Fruit fly (Drosophila melanogaster) whole organism, adult: Measurements from ENCODE around the gene CG18661.

Experiments used
- CG11617 ChIP-seq: fragments of 200-800 bp; sonication (Bioruptor generic); optimal IDR thresholded peaks from 2 replicates; lab custom pipeline; 2017; ENCODE audit warnings: mild to moderate bottlenecking, missing biosample characterization, missing genetic modification reagents, missing genetic modification characterization
- CG12768 ChIP-seq: fragments of 200-800 bp; sonication (Bioruptor generic); optimal IDR thresholded peaks from 2 replicates; lab custom pipeline; 2017; ENCODE audit warnings: missing biosample characterization, missing genetic modification characterization, mild to moderate bottlenecking, moderate library complexity, missing genetic modification reagents
- CG14711 ChIP-seq: fragments of 200-800 bp; sonication (Bioruptor generic); optimal IDR thresholded peaks from 2 replicates; lab custom pipeline; 2018; ENCODE audit warnings: missing biosample characterization, mild to moderate bottlenecking, missing genetic modification characterization, moderate library complexity
- CG1620 ChIP-seq: fragments of 200-800 bp; sonication (Bioruptor generic); optimal IDR thresholded peaks from 2 replicates; lab custom pipeline; 2016; ENCODE audit warnings: missing biosample characterization, missing genetic modification characterization
- CG33017 ChIP-seq: fragments of 200-800 bp; sonication (Bioruptor generic); optimal IDR thresholded peaks from 2 replicates; lab custom pipeline; 2018; ENCODE audit warnings: missing biosample characterization, mild to moderate bottlenecking, missing genetic modification characterization, moderate library complexity
- CG5204 ChIP-seq: fragments of 200-800 bp; sonication (Bioruptor generic); optimal IDR thresholded peaks from 2 replicates; lab custom pipeline; 2016; ENCODE audit warnings: missing biosample characterization, missing genetic modification characterization
- CG7045 ChIP-seq: fragments of 200-800 bp; sonication (Bioruptor generic); optimal IDR thresholded peaks from 2 replicates; lab custom pipeline; 2017; ENCODE audit warnings: missing biosample characterization, mild to moderate bottlenecking, missing genetic modification characterization
- CG7101 ChIP-seq: fragments of 200-800 bp; sonication (Bioruptor generic); optimal IDR thresholded peaks from 2 replicates; lab custom pipeline; 2018; ENCODE audit warnings: missing biosample characterization, mild to moderate bottlenecking, missing genetic modification characterization, moderate library complexity
- Clk ChIP-seq: fragments of 200-800 bp; sonication (Bioruptor generic); optimal IDR thresholded peaks from 2 replicates; lab custom pipeline; 2017; ENCODE audit warnings: missing biosample characterization, missing genetic modification characterization
- Crg-1 ChIP-seq: fragments of 200-800 bp; sonication (Bioruptor generic); optimal IDR thresholded peaks from 2 replicates; lab custom pipeline; 2016; ENCODE audit warnings: missing biosample characterization, missing genetic modification characterization
- Hr96 ChIP-seq: fragments of 200-800 bp; sonication (Bioruptor generic); optimal IDR thresholded peaks from 2 replicates; lab custom pipeline; 2016; ENCODE audit warnings: missing biosample characterization, missing genetic modification characterization
- Mnt ChIP-seq: fragments of 200-800 bp; sonication (Bioruptor generic); optimal IDR thresholded peaks from 2 replicates; lab custom pipeline; 2016; ENCODE audit warnings: missing biosample characterization, mild to moderate bottlenecking, missing genetic modification characterization
- bab1 ChIP-seq: fragments of 200-800 bp; sonication (Bioruptor generic); optimal IDR thresholded peaks from 3 replicates; lab custom pipeline; 2019; ENCODE audit warnings: missing biosample characterization, mild to moderate bottlenecking, missing genetic modification characterization, moderate library complexity
- cic ChIP-seq: fragments of 200-800 bp; sonication (Bioruptor generic); optimal IDR thresholded peaks from 2 replicates; lab custom pipeline; 2017; ENCODE audit warnings: missing biosample characterization, mild to moderate bottlenecking, missing genetic modification characterization, moderate library complexity
- cnc ChIP-seq, 2 experiments: fragments of >200 bp; optimal IDR thresholded peaks; 2 replicates each; lab custom pipeline; 2017
- kay ChIP-seq: fragments of 200-800 bp; sonication (Bioruptor generic); peaks from one replicate; lab custom pipeline; 2016; ENCODE audit warnings: missing biosample characterization, missing genetic modification characterization, borderline replicate concordance
- ovo ChIP-seq: fragments of 200-800 bp; sonication (Bioruptor generic); optimal IDR thresholded peaks from 2 replicates; lab custom pipeline; 2016; ENCODE audit warnings: missing biosample characterization, missing genetic modification characterization
- pad ChIP-seq: fragments of 200-800 bp; sonication (Bioruptor generic); optimal IDR thresholded peaks from 3 replicates; lab custom pipeline; 2017; ENCODE audit warnings: missing biosample characterization, missing genetic modification characterization, mild to moderate bottlenecking, moderate library complexity, missing genetic modification reagents
- tj ChIP-seq: fragments of 200-800 bp; sonication (Bioruptor generic); optimal IDR thresholded peaks from 3 replicates; lab custom pipeline; 2017; ENCODE audit warnings: missing biosample characterization, mild to moderate bottlenecking, missing genetic modification characterization, moderate library complexity
- toe ChIP-seq: fragments of 200-800 bp; sonication (Bioruptor generic); optimal IDR thresholded peaks from 2 replicates; lab custom pipeline; 2016; ENCODE audit warnings: missing biosample characterization, missing genetic modification characterization

Gene CG18661

DNA sequence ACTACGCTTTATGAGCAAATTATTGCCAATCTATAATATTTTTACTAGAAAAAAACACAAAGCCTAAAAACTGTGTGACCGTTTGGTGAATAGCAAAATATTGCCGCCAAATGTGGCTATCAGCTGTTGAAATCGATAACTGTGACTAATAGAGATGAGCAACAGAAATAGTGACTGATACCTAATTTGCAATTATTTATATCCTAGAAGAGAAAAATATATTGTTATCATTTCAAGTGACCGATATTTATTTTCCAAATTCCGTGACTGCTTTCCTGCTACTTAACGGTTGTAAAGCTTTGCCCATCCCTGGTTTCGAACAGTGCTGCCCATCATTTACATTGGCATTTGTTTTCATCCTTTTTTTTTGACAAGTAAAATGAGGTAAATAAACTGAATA lies at the start of gene CG18661, which contains the start of gene alien:
CG18661 (plus strand) TSS at position 321 of the 400 bp plus-strand sequence.
alien (minus strand) TSS at position 95 of the 400 bp plus-strand sequence.
- TF ChIP-seq CG12768 (GFP tag; lab: Kevin White, UChicago), result peak; percentile 68
- peak; percentile 92 for TF ChIP-seq Clk (GFP tag; lab: Kevin White, UChicago)
- no peak for TF ChIP-seq cnc (optimal IDR thresholded peaks at IDR 0.05; lab: Kevin White, UChicago)
- peak; percentile 55 for TF ChIP-seq Mnt (GFP tag; lab: Kevin White, UChicago)
- peak; percentile 74 for TF ChIP-seq CG7101 (tag; lab: Kevin White, UChicago)
- TF ChIP-seq kay (GFP tag; lab: Kevin White, UChicago), result peak; percentile 98
- TF ChIP-seq ovo, result peak; percentile 28
- TF ChIP-seq Crg-1 (GFP tag; lab: Kevin White, UChicago), result peak; percentile 59
- TF ChIP-seq CG5204, result peak; percentile 88
- peak; percentile 51 for TF ChIP-seq pad
- TF ChIP-seq Hr96 (GFP tag; lab: Kevin White, UChicago), result peak; percentile 84
- peak; percentile 29 for TF ChIP-seq cic (GFP tag; lab: Kevin White, UChicago)
- TF ChIP-seq CG11617, result peak; percentile 56
- TF ChIP-seq CG1620, result peak; percentile 76
- peak; percentile 89 for TF ChIP-seq toe (GFP tag; lab: Kevin White, UChicago)
- TF ChIP-seq CG7045, result peak; percentile 80
- peak; percentile 71 for TF ChIP-seq bab1 (GFP tag; lab: Kevin White, UChicago)
- TF ChIP-seq tj (GFP tag; lab: Kevin White, UChicago), result peak; percentile 36
- peak; percentile 31 for TF ChIP-seq CG33017
- peak; percentile 74 for TF ChIP-seq CG14711 (tag; lab: Kevin White, UChicago)

- TF ChIP-seq kay (GFP tag; lab: Kevin White, UChicago), result peak; percentile 8
- TF ChIP-seq Crg-1 (GFP tag; lab: Kevin White, UChicago), result no peak
Observed at dm6 chr2L:8947989-8948388, 49.4 kb upstream of the CG18661 start.

- TF ChIP-seq CG7101 (tag; lab: Kevin White, UChicago), result no peak
- TF ChIP-seq cic (GFP tag; lab: Kevin White, UChicago), result no peak
- TF ChIP-seq kay (GFP tag; lab: Kevin White, UChicago), result no peak
- no peak for TF ChIP-seq CG5204
- TF ChIP-seq CG11617, result no peak
- no peak for TF ChIP-seq cnc (optimal IDR thresholded peaks at IDR 0.05; lab: Kevin White, UChicago)
Observed at dm6 chr2L:8948650-8949049, 48.8 kb upstream of the CG18661 start.

dm6 chr2L:8949919-8950722 lies 47.3 kb upstream of the CG18661 start:
- TF ChIP-seq CG14711 (tag; lab: Kevin White, UChicago), result no peak
- no peak for TF ChIP-seq bab1 (GFP tag; lab: Kevin White, UChicago)
- no peak for TF ChIP-seq Crg-1 (GFP tag; lab: Kevin White, UChicago)
- TF ChIP-seq Clk (GFP tag; lab: Kevin White, UChicago), result no peak
- peak; percentile 77 for TF ChIP-seq pad
- TF ChIP-seq kay (GFP tag; lab: Kevin White, UChicago), result no peak
- TF ChIP-seq CG5204, result no peak
- peak; percentile 66 for TF ChIP-seq ovo
- peak; percentile 77 for TF ChIP-seq cic (GFP tag; lab: Kevin White, UChicago)
- TF ChIP-seq toe (GFP tag; lab: Kevin White, UChicago), result no peak
- TF ChIP-seq CG7101 (tag; lab: Kevin White, UChicago), result no peak
- TF ChIP-seq CG11617, result peak; percentile 6
- no peak for TF ChIP-seq CG33017
- peak; percentile 60 for TF ChIP-seq Mnt (GFP tag; lab: Kevin White, UChicago)
- no peak for TF ChIP-seq Hr96 (GFP tag; lab: Kevin White, UChicago)
- peak; percentile 22 for TF ChIP-seq CG12768 (GFP tag; lab: Kevin White, UChicago)
- no peak for TF ChIP-seq cnc (optimal IDR thresholded peaks at IDR 0.05; lab: Kevin White, UChicago)

DNA sequence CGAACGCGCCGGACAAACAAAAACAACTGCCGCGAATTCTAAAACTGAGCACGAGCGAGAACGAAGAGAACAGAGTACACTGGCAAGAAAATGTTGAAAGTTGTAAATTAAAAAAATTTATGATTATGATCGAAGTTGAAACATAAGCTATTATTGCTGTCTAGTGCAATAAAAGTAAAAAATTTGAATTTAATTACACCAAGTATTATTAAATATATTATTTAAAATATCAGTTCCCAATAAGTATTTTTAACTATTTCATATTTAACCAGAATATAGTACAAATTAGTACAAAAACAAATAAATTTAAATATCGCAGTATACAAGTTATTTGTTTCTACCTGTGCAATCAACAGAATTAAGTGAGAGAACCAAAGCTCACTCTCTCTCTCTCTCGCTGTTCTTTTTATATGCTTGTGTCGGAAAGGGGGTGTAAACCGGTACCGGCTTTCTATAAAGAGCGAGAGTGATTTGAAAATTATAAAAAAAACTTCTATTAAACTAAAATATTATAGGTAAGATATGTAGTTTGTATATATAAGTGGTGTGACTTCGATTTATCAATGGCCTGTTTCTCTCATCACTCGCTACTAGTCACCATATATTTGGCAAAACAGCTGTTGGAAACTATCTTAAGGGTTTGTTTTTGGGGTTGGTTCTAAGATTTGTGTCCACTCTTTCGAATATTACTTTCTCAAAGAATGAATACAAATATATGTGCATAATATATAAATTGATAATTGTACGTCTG lies 46.0 kb upstream of the CG18661 start, which contains the start of gene C1GalTA:
C1GalTA (minus strand) TSS at position 33 of the 751 bp plus-strand sequence.
- TF ChIP-seq Clk (GFP tag; lab: Kevin White, UChicago) (peak; percentile 88), kay (GFP tag; lab: Kevin White, UChicago) (peak; percentile 67), CG5204 (peak; percentile 72), CG7101 (tag; lab: Kevin White, UChicago) (peak; percentile 99), CG11617 (peak; percentile 99), CG1620 (peak; percentile 35), CG12768 (GFP tag; lab: Kevin White, UChicago) (peak; percentile 98), ovo (peak; percentile 74), CG14711 (tag; lab: Kevin White, UChicago) (peak; percentile 97), Mnt (GFP tag; lab: Kevin White, UChicago) (peak; percentile 66), Hr96 (GFP tag; lab: Kevin White, UChicago) (peak; percentile 64), CG7045 (peak; percentile 98), tj (GFP tag; lab: Kevin White, UChicago) (peak; percentile 84), pad (peak; percentile 89), CG33017 (peak; percentile 99), Crg-1 (GFP tag; lab: Kevin White, UChicago) (peak; percentile 90), toe (GFP tag; lab: Kevin White, UChicago) (peak; percentile 48), bab1 (GFP tag; lab: Kevin White, UChicago) (peak; percentile 99), cnc (optimal IDR thresholded peaks at IDR 0.05; lab: Kevin White, UChicago) (no peak), cic (GFP tag; lab: Kevin White, UChicago) (peak; percentile 91)
